Worm (Caenorhabditis elegans) whole organism, L2 larva: ENCODE results near the gene hst-3.1.

Source experiments
- C34F6.9 ChIP-seq: fragments of 150-350 bp; optimal IDR thresholded peaks from 2 replicates; lab custom pipeline; 2014; ENCODE audit warnings: missing biosample characterization, missing genetic modification characterization
- F13H6.1 ChIP-seq: sonication (generic microtip); optimal IDR thresholded peaks from 2 replicates; lab custom pipeline; 2016; ENCODE audit warnings: missing genetic modification characterization, missing compliant biosample characterization
- R02D3.7 ChIP-seq: fragments of 150-350 bp; optimal IDR thresholded peaks from 2 replicates; lab custom pipeline; 2014; ENCODE audit warnings: missing biosample characterization, missing genetic modification characterization
- alr-1 ChIP-seq: fragments of 150-350 bp; optimal IDR thresholded peaks from 2 replicates; lab custom pipeline; 2014; ENCODE audit warnings: missing biosample characterization, missing genetic modification characterization
- aly-2 ChIP-seq: fragments of 150-350 bp; optimal IDR thresholded peaks from 2 replicates; lab custom pipeline; 2014; ENCODE audit warnings: missing biosample characterization, missing genetic modification characterization
- blmp-1 ChIP-seq: sonication (generic microtip); optimal IDR thresholded peaks from 2 replicates; lab custom pipeline; 2017; ENCODE audit warnings: missing genetic modification characterization, mild to moderate bottlenecking, missing compliant biosample characterization, antibody characterized with exemption, moderate library complexity; ENCODE audit not compliant: insufficient read depth
- ceh-16 ChIP-seq: fragments of 150-350 bp; optimal IDR thresholded peaks from 2 replicates; lab custom pipeline; 2014; ENCODE audit warnings: missing biosample characterization, missing genetic modification characterization
- ceh-82 ChIP-seq: fragments of 150-350 bp; optimal IDR thresholded peaks from 2 replicates; lab custom pipeline; 2014; ENCODE audit warnings: missing biosample characterization, missing genetic modification characterization
- crh-2 ChIP-seq: sonication (generic microtip); optimal IDR thresholded peaks from 2 replicates; lab custom pipeline; 2017; ENCODE audit warnings: missing biosample characterization, missing genetic modification characterization
- dmd-4 ChIP-seq: sonication (generic microtip); optimal IDR thresholded peaks from 2 replicates; lab custom pipeline; 2017; ENCODE audit warnings: missing biosample characterization, missing genetic modification characterization
- elt-1 ChIP-seq: fragments of 150-350 bp; optimal IDR thresholded peaks from 2 replicates; lab custom pipeline; 2014; ENCODE audit warnings: missing biosample characterization, missing genetic modification characterization
- elt-3 ChIP-seq: sonication (generic microtip); optimal IDR thresholded peaks from 2 replicates; lab custom pipeline; 2017; ENCODE audit warnings: missing biosample characterization, missing genetic modification characterization
- fos-1 ChIP-seq: fragments of 150-350 bp; optimal IDR thresholded peaks from 2 replicates; lab custom pipeline; 2014; ENCODE audit warnings: missing biosample characterization, missing genetic modification characterization
- lin-11 ChIP-seq: fragments of 150-350 bp; sonication (generic microtip); optimal IDR thresholded peaks from 2 replicates; lab custom pipeline; 2014; ENCODE audit warnings: missing biosample characterization, missing genetic modification characterization, inconsistent platforms, mixed read lengths
- lin-39 ChIP-seq: fragments of 150-350 bp; optimal IDR thresholded peaks from 2 replicates; lab custom pipeline; 2014; ENCODE audit warnings: missing biosample characterization, missing genetic modification reagents, missing genetic modification characterization
- lsy-2 ChIP-seq, 2 experiments: fragments of 150-350 bp in 1 of 2; sonication (generic microtip) in 1 of 2; optimal IDR thresholded peaks; 2 replicates each; lab custom pipeline; 2014 to 2017; ENCODE audit warnings: missing biosample characterization in 2 of 2, missing genetic modification characterization in 2 of 2
- mab-5 ChIP-seq: fragments of 150-350 bp; optimal IDR thresholded peaks from 2 replicates; lab custom pipeline; 2014; ENCODE audit warnings: missing biosample characterization, missing genetic modification characterization
- mbf-1 ChIP-seq: sonication (generic microtip); optimal IDR thresholded peaks from 2 replicates; lab custom pipeline; 2017; ENCODE audit warnings: missing biosample characterization, missing genetic modification characterization
- nhr-11 ChIP-seq: fragments of 150-350 bp; optimal IDR thresholded peaks from 2 replicates; lab custom pipeline; 2014; ENCODE audit warnings: missing biosample characterization, missing genetic modification characterization
- nhr-12 ChIP-seq: fragments of 150-350 bp; optimal IDR thresholded peaks from 2 replicates; lab custom pipeline; 2014; ENCODE audit warnings: missing biosample characterization, missing genetic modification characterization
- nhr-129 ChIP-seq: fragments of 150-350 bp; optimal IDR thresholded peaks from 2 replicates; lab custom pipeline; 2014; ENCODE audit warnings: missing biosample characterization, missing genetic modification characterization
- nhr-237 ChIP-seq: fragments of 150-350 bp; optimal IDR thresholded peaks from 2 replicates; lab custom pipeline; 2014; ENCODE audit warnings: missing biosample characterization, missing genetic modification characterization
- nhr-25 ChIP-seq: fragments of 150-350 bp; sonication (generic microtip); optimal IDR thresholded peaks from 3 replicates; lab custom pipeline; 2014; ENCODE audit warnings: missing biosample characterization, missing genetic modification characterization
- nhr-6 ChIP-seq: fragments of 150-350 bp; optimal IDR thresholded peaks from 2 replicates; lab custom pipeline; 2014; ENCODE audit warnings: missing biosample characterization, missing genetic modification characterization
- nhr-77 ChIP-seq: fragments of 150-350 bp; optimal IDR thresholded peaks from 2 replicates; lab custom pipeline; 2014; ENCODE audit warnings: missing biosample characterization, missing genetic modification characterization
- peb-1 ChIP-seq: fragments of 150-350 bp; optimal IDR thresholded peaks from 2 replicates; lab custom pipeline; 2014; ENCODE audit warnings: missing biosample characterization, missing genetic modification characterization
- sem-4 ChIP-seq: fragments of 150-350 bp; optimal IDR thresholded peaks from 2 replicates; lab custom pipeline; 2014; ENCODE audit warnings: missing biosample characterization, missing genetic modification reagents, missing genetic modification characterization
- sma-3 ChIP-seq: sonication (generic microtip); optimal IDR thresholded peaks from 2 replicates; lab custom pipeline; 2016; ENCODE audit warnings: missing genetic modification reagents, missing genetic modification characterization, missing compliant biosample characterization
- sma-9 ChIP-seq, 2 experiments: fragments of 150-350 bp in 1 of 2; sonication (generic microtip) in 1 of 2; optimal IDR thresholded peaks; 2 replicates each; lab custom pipeline; 2014 to 2016; ENCODE audit warnings: missing genetic modification characterization in 2 of 2, mild to moderate bottlenecking in 1 of 2, missing biosample characterization in 1 of 2, missing compliant biosample characterization in 1 of 2, missing genetic modification reagents in 1 of 2, moderate library complexity in 1 of 2
- unc-39 ChIP-seq: fragments of 150-350 bp; optimal IDR thresholded peaks from 2 replicates; lab custom pipeline; 2014; ENCODE audit warnings: missing biosample characterization, missing genetic modification characterization
- unc-62 ChIP-seq: fragments of 150-350 bp; optimal IDR thresholded peaks from 2 replicates; lab custom pipeline; 2014; ENCODE audit warnings: missing biosample characterization, missing genetic modification reagents, missing genetic modification characterization
- zag-1 ChIP-seq: fragments of 150-350 bp; optimal IDR thresholded peaks from 2 replicates; lab custom pipeline; 2014; ENCODE audit warnings: missing biosample characterization, missing genetic modification characterization
- ztf-1 ChIP-seq: fragments of 200-800 bp; sonication (Bioruptor generic); conservative IDR thresholded peaks from 2 replicates; pipeline ENCODE4 v1.3.6; 2022; ENCODE audit warnings: missing genetic modification characterization, missing compliant biosample characterization
- ztf-11 ChIP-seq: sonication (generic microtip); optimal IDR thresholded peaks from 2 replicates; lab custom pipeline; 2017; ENCODE audit warnings: missing biosample characterization, missing genetic modification characterization

Gene hst-3.1

ce11 chrII:6196875-6197274 lies 27.8 kb upstream of the hst-3.1 start, which contains the start of the genes rbmx-2 and C30B5.2:
Gene rbmx-2 (minus strand): TSS chrII:6196948.
Gene C30B5.2 (plus strand): TSS chrII:6197180.
- TF ChIP-seq sma-9 (GFP tag; optimal IDR thresholded peaks at IDR 0.05; lab: Kevin White, UChicago) (peak; percentile 55), sma-9 (tag; optimal IDR thresholded peaks at IDR 0.05; lab: Kevin White, UChicago) (no peak), lin-11 (tag; lab: Kevin White, UChicago) (peak; percentile 24), nhr-129 (tag; lab: Kevin White, UChicago) (peak; percentile 53), fos-1 (tag; lab: Kevin White, UChicago) (peak; percentile 26), nhr-77 (no peak), ceh-16 (tag; lab: Kevin White, UChicago) (peak; percentile 2), ztf-11 (tag; lab: Kevin White, UChicago) (no peak), elt-1 (no peak), nhr-6 (no peak), sma-3 (peak; percentile 22), unc-62 (GFP tag; lab: Kevin White, UChicago) (no peak), C34F6.9 (tag; lab: Kevin White, UChicago) (no peak), nhr-11 (tag; lab: Kevin White, UChicago) (no peak), unc-39 (tag; lab: Kevin White, UChicago) (no peak), mbf-1 (tag; lab: Kevin White, UChicago) (no peak), lsy-2 (tag; optimal IDR thresholded peaks at IDR 0.05; lab: Kevin White, UChicago) (peak; percentile 69 to 92), crh-2 (tag; lab: Kevin White, UChicago) (no peak), nhr-25 (tag; lab: Kevin White, UChicago) (no peak)

ce11 chrII:6192484-6192883 lies 23.4 kb upstream of the hst-3.1 start, which contains the start of gene cpb-2:
Gene cpb-2 (plus strand): TSS chrII:6192784.
- TF ChIP-seq nhr-237 (tag; lab: Kevin White, UChicago) (no peak), ceh-82 (tag; lab: Kevin White, UChicago) (no peak), peb-1 (no peak), sma-9 (GFP tag; optimal IDR thresholded peaks at IDR 0.05; lab: Kevin White, UChicago) (no peak), sma-9 (tag; optimal IDR thresholded peaks at IDR 0.05; lab: Kevin White, UChicago) (no peak), unc-39 (tag; lab: Kevin White, UChicago) (no peak), sem-4 (tag; lab: Kevin White, UChicago) (no peak)

- TF ChIP-seq zag-1 = no peak
- no peak for TF ChIP-seq elt-3 (tag; lab: Kevin White, UChicago)
- TF ChIP-seq nhr-237 (tag; lab: Kevin White, UChicago) = no peak
- TF ChIP-seq unc-62 (GFP tag; lab: Kevin White, UChicago) = no peak
- no peak for TF ChIP-seq nhr-11 (tag; lab: Kevin White, UChicago)
These were observed 22.2 kb upstream of the hst-3.1 start, which contains the start of gene fkh-8 for ce11 chrII:6191293-6191692. Gene fkh-8 (minus strand): TSS chrII:6191393.

- TF ChIP-seq nhr-11 (tag; lab: Kevin White, UChicago) (no peak), crh-2 (tag; lab: Kevin White, UChicago) (no peak), ztf-1 (GFP tag; lab: Robert Waterston, UW) (no peak), lsy-2 (tag; optimal IDR thresholded peaks at IDR 0.05; lab: Kevin White, UChicago) (no peak), dmd-4 (no peak), lin-39 (tag; lab: Kevin White, UChicago) (no peak), ceh-16 (tag; lab: Kevin White, UChicago) (no peak), nhr-12 (tag; lab: Kevin White, UChicago) (no peak), R02D3.7 (tag; lab: Kevin White, UChicago) (no peak)
- TF ChIP-seq, all 48 proteins: peak for 0
These were observed 21.7 kb upstream of the hst-3.1 start for ce11 chrII:6190770-6191169.

- TF ChIP-seq elt-3 (tag; lab: Kevin White, UChicago) (no peak), lsy-2 (tag; optimal IDR thresholded peaks at IDR 0.05; lab: Kevin White, UChicago) (peak in 1 of 2 experiments; percentile 22), sma-9 (GFP tag; optimal IDR thresholded peaks at IDR 0.05; lab: Kevin White, UChicago) (peak; percentile 34), sma-9 (tag; optimal IDR thresholded peaks at IDR 0.05; lab: Kevin White, UChicago) (no peak), aly-2 (tag; lab: Kevin White, UChicago) (no peak), C34F6.9 (tag; lab: Kevin White, UChicago) (peak; percentile 26), nhr-129 (tag; lab: Kevin White, UChicago) (peak; percentile 38), F13H6.1 (peak; percentile 37)
These were observed 12.3 kb upstream of the hst-3.1 start for ce11 chrII:6181337-6181736.

- TF ChIP-seq blmp-1 (tag; lab: Kevin White, UChicago) (no peak), alr-1 (tag; lab: Kevin White, UChicago) (no peak), mab-5 (tag; lab: Kevin White, UChicago) (no peak), R02D3.7 (tag; lab: Kevin White, UChicago) (no peak), crh-2 (tag; lab: Kevin White, UChicago) (no peak)
These were observed 11.5 kb upstream of the hst-3.1 start for ce11 chrII:6180552-6180951.
